Worm (Caenorhabditis elegans) whole organism, dauer: ENCODE data around the gene Y105C5A.15.
"Not testable (repeated sequence)": the region's sequence is repeated elsewhere in the genome, so short reads cannot be mapped to it uniquely, and the experiment has no call there.

Experiments
- unc-62 ChIP-seq: sonication (generic microtip); optimal IDR thresholded peaks from 2 replicates; lab custom pipeline; 2017; ENCODE audit warnings: missing biosample characterization, missing genetic modification reagents, missing genetic modification characterization

The Y105C5A.15 gene

DNA sequence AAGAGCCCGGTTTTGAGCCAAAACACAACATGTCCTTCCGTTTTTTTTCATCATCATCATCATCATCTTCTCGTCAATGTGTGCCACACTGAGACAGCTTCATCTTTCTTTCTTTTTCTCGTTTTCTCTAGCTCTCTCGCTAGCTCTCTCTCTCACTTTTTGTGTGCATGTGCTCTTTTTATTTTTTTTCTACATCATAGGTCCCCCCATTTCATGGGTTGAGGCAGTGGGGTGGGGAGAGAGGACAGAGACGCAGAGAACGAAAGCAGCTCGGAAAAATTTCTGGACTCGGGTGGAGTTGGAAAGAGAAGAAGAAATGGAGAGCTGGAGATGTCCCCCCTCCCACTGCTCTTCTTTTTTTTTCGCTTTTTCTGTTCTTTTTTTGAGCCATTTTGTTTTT lies 7.8 kb downstream of the Y105C5A.15 start:
- TF ChIP-seq unc-62 (GFP tag; lab: Kevin White, UChicago) = no peak

DNA sequence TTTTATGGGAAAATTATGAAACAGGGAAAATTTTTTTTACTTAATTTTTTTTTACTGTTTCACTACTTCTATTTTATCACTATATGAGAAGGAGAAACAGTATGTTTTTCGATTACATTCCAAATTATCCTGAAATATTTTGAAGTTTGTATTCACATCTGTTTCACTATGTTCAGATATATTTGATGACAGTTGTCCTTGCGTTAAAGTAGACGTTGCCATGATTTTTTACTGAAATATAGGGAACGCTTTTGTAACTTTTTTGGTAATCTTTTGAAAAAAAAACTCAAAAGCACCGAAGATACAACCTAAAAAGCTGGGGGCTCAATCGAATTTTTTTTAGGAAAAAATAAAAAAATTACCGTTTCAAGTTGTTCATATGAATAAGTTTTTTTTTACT lies 12.5 kb downstream of the Y105C5A.15 start:
- TF ChIP-seq unc-62 (GFP tag; lab: Kevin White, UChicago) = no peak

DNA sequence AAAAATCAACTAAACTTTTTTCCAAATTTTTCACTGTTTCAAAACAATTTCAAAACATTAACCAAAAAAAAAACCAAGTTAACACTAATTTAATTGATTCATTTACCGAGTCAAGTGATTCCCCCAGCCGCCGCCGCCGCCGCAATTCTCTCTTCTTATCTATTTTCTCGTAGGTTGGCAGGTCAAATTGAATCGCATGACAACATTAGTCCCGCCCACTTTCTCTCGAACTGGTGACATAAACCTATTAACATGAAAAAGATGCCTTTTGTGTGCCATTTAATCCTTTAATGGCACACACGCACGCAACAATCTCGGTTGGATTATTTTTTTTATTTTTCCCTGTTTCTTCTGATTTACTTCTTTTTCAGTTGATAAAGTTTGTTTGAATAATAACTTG lies 13.0 kb downstream of the Y105C5A.15 start:
- TF ChIP-seq unc-62 (GFP tag; lab: Kevin White, UChicago) = no peak

DNA sequence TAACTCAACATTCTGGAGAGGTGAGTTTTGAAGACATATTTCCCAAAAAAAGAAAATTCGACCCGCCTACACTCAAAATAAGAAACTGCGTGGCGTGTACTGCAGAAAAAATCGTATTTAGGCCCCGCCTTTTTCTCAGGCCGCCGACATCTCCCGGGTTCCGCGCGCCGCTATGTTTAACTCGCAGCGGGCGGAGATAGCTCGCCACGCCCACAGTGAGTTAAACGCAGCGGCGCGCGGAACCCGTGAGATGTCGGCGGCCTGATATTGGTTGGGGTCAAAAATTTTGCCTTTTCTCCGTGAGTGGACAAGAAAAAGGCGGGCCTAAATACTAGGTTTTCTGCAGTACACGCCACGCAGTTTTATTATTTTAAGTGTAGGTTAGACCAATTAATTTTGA lies 29.4 kb downstream of the Y105C5A.15 start:
- TF ChIP-seq unc-62 (GFP tag; lab: Kevin White, UChicago) = no peak

- TF ChIP-seq unc-62 (GFP tag; lab: Kevin White, UChicago) = no peak
Observed at ce11 chrIV:15726175-15726574, 37.2 kb downstream of the Y105C5A.15 start.

ce11 chrIV:15750014-15750776 lies 61.2 kb downstream of the Y105C5A.15 start:
- no peak for TF ChIP-seq unc-62 (GFP tag; lab: Kevin White, UChicago)

- not testable (repeated sequence) for TF ChIP-seq unc-62 (GFP tag; lab: Kevin White, UChicago)
Observed at ce11 chrIV:15752114-15752513, 63.1 kb downstream of the Y105C5A.15 start, which contains the start of gene Y105C5A.1285. Y105C5A.1285 (plus strand) TSS chrIV:15752414.
